Fruit fly (Drosophila melanogaster): ENCODE results near the gene Ggt-1.

Ggt-1 gene

dm6 chrX:18552451-18552850, 40.1 kb upstream of the Ggt-1 start (continued):
- TF ChIP-seq CG6163 (GFP tag; IDR thresholded peaks at IDR 0.05), result peak; percentile 83
- peak; percentile 53 for TF ChIP-seq cyc (GFP tag; optimal IDR thresholded peaks at IDR 0.05)
- TF ChIP-seq CG15336 (GFP tag; IDR thresholded peaks at IDR 0.05), result peak; percentile 88
- TF ChIP-seq CG6792 (GFP tag; optimal IDR thresholded peaks at IDR 0.05), result peak; percentile 42
- peak; percentile 37 to 50 for TF ChIP-seq salr (GFP tag; optimal IDR thresholded peaks at IDR 0.05)
- TF ChIP-seq CG11762 (GFP tag; optimal IDR thresholded peaks at IDR 0.05; ENCODE audit: insufficient read depth), result peak; percentile 28
- peak; percentile 75 for TF ChIP-seq CG10631 (GFP tag; optimal IDR thresholded peaks at IDR 0.05)
- TF ChIP-seq vri (GFP tag; optimal IDR thresholded peaks at IDR 0.05), result peak; percentile 14
- peak; percentile 49 for TF ChIP-seq Lpt (GFP tag; optimal IDR thresholded peaks at IDR 0.05)
- TF ChIP-seq Sox14 (GFP tag; optimal IDR thresholded peaks at IDR 0.05), result peak; percentile 78
- peak; percentile 69 for TF ChIP-seq dsx (GFP tag; optimal IDR thresholded peaks at IDR 0.05; ENCODE audit: poor library complexity, severe bottlenecking)
- peak; percentile 78 for TF ChIP-seq Gug (GFP tag; IDR thresholded peaks at IDR 0.05)
- TF ChIP-seq CG9139 (GFP tag; optimal IDR thresholded peaks at IDR 0.05), result peak; percentile 45
- peak; percentile 63 for TF ChIP-seq acj6 (GFP tag; optimal IDR thresholded peaks at IDR 0.05)
- TF ChIP-seq Sox15 (GFP tag; optimal IDR thresholded peaks at IDR 0.05), result peak; percentile 22

DNA sequence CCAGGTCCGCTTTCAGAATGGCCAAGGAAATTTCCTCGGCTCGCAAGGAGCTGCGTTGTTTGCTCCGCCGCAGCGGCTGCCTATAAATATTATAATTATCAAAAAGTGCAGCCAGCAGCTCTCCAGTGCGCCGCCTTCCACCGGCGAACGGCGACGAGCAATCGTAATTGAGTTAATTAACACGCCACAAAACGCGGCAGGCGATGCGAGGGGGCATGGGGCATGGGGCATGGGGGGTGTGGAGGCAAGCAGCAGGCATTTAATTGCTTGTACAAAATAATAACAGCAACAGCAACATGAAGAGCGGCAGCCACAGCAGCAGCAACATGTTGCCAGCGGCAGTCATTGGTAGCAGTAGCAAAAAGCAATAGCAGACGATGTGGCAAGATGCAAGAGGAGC, 38.4 kb upstream of the Ggt-1 start:
- TF ChIP-seq ss (GFP tag; optimal IDR thresholded peaks at IDR 0.05), result peak in 1 of 2 experiments; percentile 72
- TF ChIP-seq dsx (GFP tag; optimal IDR thresholded peaks at IDR 0.05; ENCODE audit: poor library complexity, severe bottlenecking), result peak; percentile 18
- no peak for TF ChIP-seq CG6276 (GFP tag; optimal IDR thresholded peaks at IDR 0.05)

dm6 chrX:18547707-18548106, 35.4 kb upstream of the Ggt-1 start:
- TF ChIP-seq topi (GFP tag; optimal IDR thresholded peaks at IDR 0.05) (no peak), svp (GFP tag) (peak; percentile 39), Blimp-1 (GFP tag; optimal IDR thresholded peaks at IDR 0.05) (no peak), Eip93F (GFP tag; optimal IDR thresholded peaks at IDR 0.05) (no peak), spab (GFP tag; optimal IDR thresholded peaks at IDR 0.05) (no peak), esn (GFP tag; optimal IDR thresholded peaks at IDR 0.05) (no peak), Met (GFP tag; optimal IDR thresholded peaks at IDR 0.05) (no peak), fkh (GFP tag; optimal IDR thresholded peaks at IDR 0.05) (peak; percentile 47), fd59A (GFP tag; optimal IDR thresholded peaks at IDR 0.05) (no peak), CG8319 (GFP tag; optimal IDR thresholded peaks at IDR 0.05) (no peak), Sox102F (GFP tag; optimal IDR thresholded peaks at IDR 0.05) (no peak), net (GFP tag; optimal IDR thresholded peaks at IDR 0.05) (no peak), eg (GFP tag; IDR thresholded peaks at IDR 0.05) (0 out of 3 replicates have a peak, but pooled peaks have one; percentile 25), Eip78C (GFP tag) (peak; percentile 35), CG6792 (GFP tag; optimal IDR thresholded peaks at IDR 0.05) (no peak)

DNA sequence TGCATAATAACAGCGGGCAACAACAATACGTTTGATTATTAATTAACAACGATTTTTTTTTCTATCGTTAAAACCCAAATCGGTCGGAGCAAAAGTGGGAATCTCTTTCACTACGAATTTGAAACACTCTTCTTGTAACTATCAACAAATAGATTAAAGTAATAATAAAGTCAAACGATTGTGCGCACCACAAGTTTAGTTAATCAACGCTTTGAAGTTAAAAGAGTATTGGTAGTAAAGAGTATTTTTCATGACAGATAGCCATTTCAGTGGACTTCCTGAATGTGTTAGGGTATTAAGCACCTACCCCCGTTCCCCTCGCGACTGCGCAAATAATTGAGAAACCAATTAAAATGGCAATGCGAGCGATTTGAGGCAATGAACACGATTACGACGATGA, 34.5 kb upstream of the Ggt-1 start:
- TF ChIP-seq Eip93F (GFP tag; optimal IDR thresholded peaks at IDR 0.05) (no peak), Hr39 (GFP tag; optimal IDR thresholded peaks at IDR 0.05) (peak; percentile 61), CG7368 (GFP tag; optimal IDR thresholded peaks at IDR 0.05) (no peak), CG15336 (GFP tag; IDR thresholded peaks at IDR 0.05) (peak; percentile 91), vri (GFP tag; optimal IDR thresholded peaks at IDR 0.05) (peak; percentile 66), CG6792 (GFP tag; optimal IDR thresholded peaks at IDR 0.05) (peak; percentile 43), CG11762 (GFP tag; optimal IDR thresholded peaks at IDR 0.05; ENCODE audit: insufficient read depth) (peak; percentile 19), CG11294 (GFP tag; IDR thresholded peaks at IDR 0.05) (peak; percentile 89), esn (GFP tag; optimal IDR thresholded peaks at IDR 0.05) (peak; percentile 56), salr (GFP tag; optimal IDR thresholded peaks at IDR 0.05) (peak; percentile 8 to 25), spab (GFP tag; optimal IDR thresholded peaks at IDR 0.05) (no peak), CG16779 (tag; optimal IDR thresholded peaks at IDR 0.05) (no peak), Blimp-1 (GFP tag; optimal IDR thresholded peaks at IDR 0.05) (no peak), fkh (GFP tag; optimal IDR thresholded peaks at IDR 0.05) (peak; percentile 29), eg (GFP tag; IDR thresholded peaks at IDR 0.05) (peak; percentile 94), CG4318 (GFP tag; optimal IDR thresholded peaks at IDR 0.05) (peak; percentile 62), CG1621 (tag; optimal IDR thresholded peaks at IDR 0.05) (peak; percentile 11), CG32006 (GFP tag; optimal IDR thresholded peaks at IDR 0.05) (peak; percentile 86), CG11902 (GFP tag; optimal IDR thresholded peaks at IDR 0.05) (no peak), dsx (GFP tag; optimal IDR thresholded peaks at IDR 0.05; ENCODE audit: poor library complexity, severe bottlenecking) (no peak), Met (GFP tag; optimal IDR thresholded peaks at IDR 0.05) (peak; percentile 42), CG6854 (GFP tag; optimal IDR thresholded peaks at IDR 0.05) (no peak), Sox14 (GFP tag; optimal IDR thresholded peaks at IDR 0.05) (peak; percentile 51), CG31627 (GFP tag; optimal IDR thresholded peaks at IDR 0.05) (peak; percentile 58), fd59A (GFP tag; optimal IDR thresholded peaks at IDR 0.05) (no peak), CG3032 (tag; optimal IDR thresholded peaks at IDR 0.05) (peak; percentile 26), CG10631 (GFP tag; optimal IDR thresholded peaks at IDR 0.05) (peak; percentile 38), CG8632 (GFP tag; optimal IDR thresholded peaks at IDR 0.05) (peak; percentile 17)
